Worm (Caenorhabditis elegans): ENCODE results near the gene wht-2.

wht-2 gene

ce11 chrIV:11474067-11474466 lies 3.8 kb downstream of the wht-2 start (continued):
- TF ChIP-seq F23B12.7 (tag; optimal IDR thresholded peaks at IDR 0.05; ENCODE audit: insufficient read depth) (peak; percentile 83), chd-7 (tag; optimal IDR thresholded peaks at IDR 0.05) (peak; percentile 89), aptf-3 (GFP tag; IDR thresholded peaks at IDR 0.05) (0 out of 2 replicates have a peak, but pooled peaks have one; percentile 15), let-526 (GFP tag; IDR thresholded peaks at IDR 0.05) (peak; percentile 29; the same call in 1 of the 2 replicates), T26A5.8 (tag; optimal IDR thresholded peaks at IDR 0.05) (peak; percentile 87), B0261.1 (tag; optimal IDR thresholded peaks at IDR 0.05) (peak; percentile 87), bed-1 (GFP tag; IDR thresholded peaks at IDR 0.05) (0 out of 2 replicates have a peak, but pooled peaks have one; percentile 91), akir-1 (GFP tag; optimal IDR thresholded peaks at IDR 0.05) (peak; percentile 72), cebp-2 (GFP tag; IDR thresholded peaks at IDR 0.05) (peak; percentile 97), lin-54 (GFP tag; optimal IDR thresholded peaks at IDR 0.05) (peak; percentile 83), Y95B8A.8 (GFP tag; IDR thresholded peaks at IDR 0.05) (peak; percentile 70; the same call in 1 of the 2 replicates), rcor-1 (GFP tag; IDR thresholded peaks at IDR 0.05) (peak; percentile 86), nfyb-1 (GFP tag; IDR thresholded peaks at IDR 0.05) (peak; percentile 90), snpc-1.1 (tag; optimal IDR thresholded peaks at IDR 0.05; ENCODE audit: insufficient read depth) (peak; percentile 67), die-1 (tag; optimal IDR thresholded peaks at IDR 0.05) (peak; percentile 97), Y56A3A.18 (GFP tag; IDR thresholded peaks at IDR 0.05) (peak; percentile 90), F49E8.2 (tag; optimal IDR thresholded peaks at IDR 0.05; ENCODE audit: insufficient read depth) (peak; percentile 86), mcd-1 (GFP tag; IDR thresholded peaks at IDR 0.05) (peak; percentile 70), lsl-1 (GFP tag; optimal IDR thresholded peaks at IDR 0.05) (peak; percentile 70), mes-4 (tag; optimal IDR thresholded peaks at IDR 0.05) (peak; percentile 87), F52B5.7 (tag; optimal IDR thresholded peaks at IDR 0.05) (peak; percentile 98), hrde-1 (tag; optimal IDR thresholded peaks at IDR 0.05; ENCODE audit: borderline replicate concordance) (peak; percentile 92), hlh-12 (tag; optimal IDR thresholded peaks at IDR 0.05) (peak; percentile 62), Y67H2A.10 (GFP tag; conservative IDR thresholded peaks at IDR 0.05) (peak; percentile 69; the same call in 1 of the 2 replicates), ztf-3 (GFP tag; optimal IDR thresholded peaks at IDR 0.05) (peak; percentile 64), xnd-1 (tag; optimal IDR thresholded peaks at IDR 0.05) (no peak), lsy-27 (tag; optimal IDR thresholded peaks at IDR 0.05; ENCODE audit: borderline replicate concordance, insufficient read depth) (peak; percentile 88), snpc-1.3 (tag; optimal IDR thresholded peaks at IDR 0.05; ENCODE audit: insufficient read depth) (peak; percentile 91), B0336.3 (GFP tag; IDR thresholded peaks at IDR 0.05) (peak; percentile 87), mel-28 (tag; optimal IDR thresholded peaks at IDR 0.05; ENCODE audit: borderline replicate concordance) (peak; percentile 50), egl-44 (GFP tag; IDR thresholded peaks at IDR 0.05) (peak; percentile 97), sptf-2 (GFP tag; optimal IDR thresholded peaks at IDR 0.05) (peak; percentile 97), lir-1 (GFP tag; conservative IDR thresholded peaks at IDR 0.05) (no peak), F57A8.1 (GFP tag; optimal IDR thresholded peaks at IDR 0.05) (peak; percentile 96), hlh-26 (GFP tag; conservative IDR thresholded peaks at IDR 0.05) (no peak), ztf-6 (GFP tag; IDR thresholded peaks at IDR 0.05) (peak; percentile 73; the same call in 1 of the 2 replicates), pha-4 (tag; optimal IDR thresholded peaks at IDR 0.05) (no peak), ztf-28 (GFP tag; IDR thresholded peaks at IDR 0.05) (peak; percentile 95), tbp1 (GFP tag; optimal IDR thresholded peaks at IDR 0.05) (peak; percentile 97), athp-1 (tag; optimal IDR thresholded peaks at IDR 0.05) (peak; percentile 95), ama-1 (optimal IDR thresholded peaks at IDR 0.05) (peak; percentile 52), ama-1 (GFP tag; optimal IDR thresholded peaks at IDR 0.05) (peak; percentile 84 to 93), hmg-1.2 (GFP tag; IDR thresholded peaks at IDR 0.05) (peak; percentile 79), ceh-91 (GFP tag; IDR thresholded peaks at IDR 0.05) (peak; percentile 59; the same call in 1 of the 2 replicates), sea-2 (GFP tag; IDR thresholded peaks at IDR 0.05) (peak; percentile 76; the same call in 1 of the 2 replicates), nhr-27 (tag; optimal IDR thresholded peaks at IDR 0.05) (peak; percentile 82), nhr-80 (tag; optimal IDR thresholded peaks at IDR 0.05) (peak; percentile 62), Y53F4B.3 (GFP tag; IDR thresholded peaks at IDR 0.05) (no peak)
